Worm (Caenorhabditis elegans) whole organism, early embryonic: ENCODE results near the gene rnf-5.

Source experiments
- ama-1 ChIP-seq: fragments of 150-350 bp; optimal IDR thresholded peaks from 2 replicates; lab custom pipeline; 2014
- ceh-36 ChIP-seq: sonication (generic microtip); optimal IDR thresholded peaks from 2 replicates; lab custom pipeline; 2016; ENCODE audit warnings: missing genetic modification characterization, inconsistent platforms, missing compliant biosample characterization
- flt-1 ChIP-seq: fragments of 200-800 bp; sonication (Bioruptor generic); IDR thresholded peaks from 2 replicates; pipeline ENCODE4 v1.3.6; 2022; ENCODE audit warnings: missing genetic modification characterization, missing compliant biosample characterization
- hmbx-1 ChIP-seq: sonication (generic microtip); optimal IDR thresholded peaks from 2 replicates; lab custom pipeline; 2016; ENCODE audit warnings: mild to moderate bottlenecking, missing genetic modification characterization, missing compliant biosample characterization
- sea-1 ChIP-seq: fragments of 200-800 bp; sonication (Bioruptor generic); conservative IDR thresholded peaks from 2 replicates; pipeline ENCODE4 v1.3.6; 2022; ENCODE audit warnings: missing genetic modification characterization, missing compliant biosample characterization
- tbx-11 ChIP-seq: fragments of 200-800 bp; sonication (Bioruptor generic); IDR thresholded peaks from 2 replicates; pipeline ENCODE4 v1.3.6; 2022; ENCODE audit warnings: missing genetic modification characterization, missing compliant biosample characterization

DNA sequence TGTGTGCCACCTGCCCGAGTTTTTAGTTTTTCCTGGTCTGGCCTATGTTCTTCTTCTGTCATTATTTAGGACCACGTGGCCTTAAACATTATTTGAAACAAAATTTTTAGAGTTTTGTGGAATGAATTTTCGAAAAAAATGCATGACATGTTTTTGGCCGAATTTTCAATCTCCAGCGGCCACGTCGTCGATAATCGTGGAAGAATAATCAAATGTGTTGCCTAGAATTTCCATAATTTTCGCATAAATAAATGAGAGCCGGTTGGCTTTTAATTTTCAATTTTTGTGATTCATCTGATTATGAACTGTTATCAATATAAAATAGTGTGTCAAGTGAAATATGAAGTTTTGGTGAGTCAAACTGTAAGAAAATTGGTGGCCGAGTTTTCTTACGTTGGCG is 5.7 kb downstream of the rnf-5 start, which contains the start of gene C01G12.16:
- TF ChIP-seq ama-1 (lab: Kevin White, UChicago), result no peak
- TF ChIP-seq sea-1, result no peak
- no peak for TF ChIP-seq tbx-11
- no peak for TF ChIP-seq ceh-36 (tag; lab: Kevin White, UChicago)
- no peak for TF ChIP-seq flt-1 (GFP tag; lab: Robert Waterston, UW)
- TF ChIP-seq hmbx-1, result no peak
